Worm (Caenorhabditis elegans): ENCODE results near the gene ldh-1.

DNA sequence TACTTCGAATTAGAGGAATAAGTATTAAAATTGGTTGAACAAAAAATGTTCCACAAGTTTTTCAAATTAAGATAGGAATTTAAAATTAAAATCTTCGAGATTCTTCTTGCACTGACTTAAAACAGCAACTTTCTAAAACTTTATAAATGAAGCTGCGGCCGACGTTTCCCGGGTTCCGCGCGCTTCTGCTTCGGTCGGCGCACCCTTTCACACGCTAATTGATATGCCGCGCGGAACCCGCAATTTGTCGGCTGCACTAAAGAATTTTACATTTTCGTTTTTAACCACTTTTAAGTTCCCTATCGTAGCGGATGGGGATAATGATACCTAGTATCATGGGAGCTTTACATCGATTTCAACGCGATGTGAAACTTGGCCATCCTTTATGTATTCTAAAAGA, 9.3 kb upstream of the ldh-1 start:
- TF ChIP-seq him-1 (tag; optimal IDR thresholded peaks at IDR 0.05) (no peak), W03F9.2 (tag; optimal IDR thresholded peaks at IDR 0.05) (no peak), dao-5 (tag; optimal IDR thresholded peaks at IDR 0.05) (no peak)

Data from whole organism, L4/young adult.